Worm (Caenorhabditis elegans): Measurements from ENCODE around the gene lin-3.
A peak's percentile ranks its signal among the peaks of the same experiment; 100 is the strongest.
"Not testable (repeated sequence)": the region's sequence is repeated elsewhere in the genome, so short reads cannot be mapped to it uniquely, and the experiment has no call there.

DNA sequence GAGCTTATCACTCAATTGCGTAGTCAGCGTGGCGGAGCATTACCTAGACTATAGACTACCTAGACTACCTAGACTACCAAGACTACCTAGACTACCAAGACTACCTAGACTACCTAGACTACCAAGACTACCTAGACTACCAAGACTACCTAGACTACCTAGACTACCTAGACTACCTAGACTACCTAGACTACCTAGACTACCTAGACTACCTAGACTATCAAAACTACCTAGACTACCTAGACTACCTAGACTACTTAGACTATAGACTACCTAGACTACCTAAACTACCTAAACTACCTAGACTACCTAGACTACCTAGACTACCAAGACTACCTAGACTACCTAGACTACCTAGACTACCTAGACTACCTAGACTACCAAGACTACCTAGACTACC, 16.8 kb downstream of the lin-3 start:
- not testable (repeated sequence) for TF ChIP-seq fkh-10 (GFP tag; optimal IDR thresholded peaks at IDR 0.05); hlh-6 (tag; optimal IDR thresholded peaks at IDR 0.05); dve-1 (tag; optimal IDR thresholded peaks at IDR 0.05); nhr-11 (tag; optimal IDR thresholded peaks at IDR 0.05); ama-1 (optimal IDR thresholded peaks at IDR 0.05); pros-1 (tag; optimal IDR thresholded peaks at IDR 0.05); unc-55 (GFP tag; optimal IDR thresholded peaks at IDR 0.05); eyg-1 (tag; optimal IDR thresholded peaks at IDR 0.05); ceh-31 (tag; optimal IDR thresholded peaks at IDR 0.05); F13H6.1 (tag; optimal IDR thresholded peaks at IDR 0.05); nhr-232 (tag; optimal IDR thresholded peaks at IDR 0.05); tbx-2 (tag; optimal IDR thresholded peaks at IDR 0.05)
- TF ChIP-seq hlh-13 (GFP tag; optimal IDR thresholded peaks at IDR 0.05), result peak; percentile 72
